Fruit fly (Drosophila melanogaster) Kc167 (cell line): Measurements from ENCODE around the gene Polr3G.

ENCODE experiments used
- Myc ChIP-seq: fragments of >200 bp; optimal IDR thresholded peaks from 2 replicates; lab custom pipeline; 2017; ENCODE audit warnings: missing external identifiers
- Sin3A ChIP-seq: fragments of >200 bp; optimal IDR thresholded peaks from 2 replicates; lab custom pipeline; 2018; ENCODE audit warnings: missing external identifiers
- h ChIP-seq: fragments of >200 bp; optimal IDR thresholded peaks from 3 replicates; lab custom pipeline; 2018; ENCODE audit warnings: missing external identifiers
- insv ChIP-seq: fragments of >200 bp; optimal IDR thresholded peaks from 3 replicates; lab custom pipeline; 2018; ENCODE audit warnings: missing external identifiers
- psq ChIP-seq: fragments of >200 bp; optimal IDR thresholded peaks from 2 replicates; lab custom pipeline; 2017; ENCODE audit warnings: missing external identifiers
- ttk ChIP-seq: sonication (Bioruptor generic); optimal IDR thresholded peaks from 2 replicates; lab custom pipeline; 2017; ENCODE audit warnings: missing external identifiers

DNA sequence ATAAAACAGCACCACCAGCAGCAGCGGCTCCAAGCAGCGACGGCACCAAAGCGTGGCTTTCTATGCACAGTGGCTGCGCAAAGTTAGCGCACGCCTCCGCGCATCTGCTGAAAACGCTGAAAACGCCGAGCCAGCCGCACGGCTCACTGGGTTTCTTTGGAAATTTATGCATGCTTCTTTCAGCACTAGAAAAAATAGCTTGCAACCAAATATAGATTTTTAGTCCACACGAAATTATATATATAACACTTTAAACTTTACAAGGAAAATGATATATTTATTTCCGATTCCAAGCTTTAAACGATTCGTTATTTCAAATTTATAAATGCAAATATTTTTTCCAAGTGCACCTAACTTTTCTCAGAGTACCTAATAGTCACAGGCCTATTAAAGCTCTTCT lies 22.3 kb downstream of the Polr3G start:
- no peak for TF ChIP-seq h (lab: Kevin White, UChicago)
- no peak for TF ChIP-seq ttk (lab: Kevin White, UChicago)
- no peak for TF ChIP-seq Myc (lab: Kevin White, UChicago)
- TF ChIP-seq Sin3A: no peak
- no peak for TF ChIP-seq psq (lab: Kevin White, UChicago)
- no peak for TF ChIP-seq insv
